Fruit fly (Drosophila melanogaster): ENCODE measurements around the gene SpdS.

SpdS gene

DNA sequence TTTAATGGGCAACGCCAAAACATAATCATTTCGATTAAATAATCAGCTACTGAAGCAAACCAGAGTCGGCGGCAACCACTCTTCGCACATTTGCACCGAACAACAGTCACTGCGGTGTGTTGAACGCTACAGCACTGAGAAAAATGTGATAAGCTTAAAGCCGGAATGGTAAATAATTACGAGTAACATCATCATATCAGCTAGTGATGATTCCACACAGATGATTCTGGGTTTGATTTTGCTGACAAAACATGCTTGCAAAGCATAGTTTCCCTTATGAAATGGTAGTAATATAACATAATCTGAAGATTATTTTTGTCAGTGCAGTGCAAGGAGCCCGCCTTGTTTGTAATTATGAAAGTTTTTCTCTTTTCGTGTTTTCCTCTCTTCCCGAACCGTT lies 33.3 kb upstream of the SpdS start (continued):
- TF ChIP-seq ss (GFP tag; optimal IDR thresholded peaks at IDR 0.05) (peak in 1 of 2 experiments; percentile 31), esn (GFP tag; optimal IDR thresholded peaks at IDR 0.05) (peak; percentile 81), CG10669 (GFP tag; optimal IDR thresholded peaks at IDR 0.05) (peak; percentile 59), CG7368 (GFP tag; optimal IDR thresholded peaks at IDR 0.05) (peak; percentile 75), Sox14 (GFP tag; optimal IDR thresholded peaks at IDR 0.05) (peak; percentile 82), CG31627 (GFP tag; optimal IDR thresholded peaks at IDR 0.05) (peak; percentile 77), Hr4 (GFP tag; optimal IDR thresholded peaks at IDR 0.05) (peak; percentile 98), fd59A (GFP tag; optimal IDR thresholded peaks at IDR 0.05) (peak; percentile 54), CG6163 (GFP tag; IDR thresholded peaks at IDR 0.05) (peak; percentile 86), CG11294 (GFP tag; IDR thresholded peaks at IDR 0.05) (peak; percentile 64; the same call in 1 of the 2 replicates), dsx (GFP tag; optimal IDR thresholded peaks at IDR 0.05; ENCODE audit: poor library complexity, severe bottlenecking) (no peak), CG34406 (GFP tag; optimal IDR thresholded peaks at IDR 0.05) (peak; percentile 73), CG6854 (GFP tag; optimal IDR thresholded peaks at IDR 0.05) (peak; percentile 39), CG32006 (GFP tag; optimal IDR thresholded peaks at IDR 0.05) (peak; percentile 96), CG9139 (GFP tag; optimal IDR thresholded peaks at IDR 0.05) (peak; percentile 14), achi (GFP tag; optimal IDR thresholded peaks at IDR 0.05) (peak; percentile 84), CG3032 (tag; optimal IDR thresholded peaks at IDR 0.05) (peak; percentile 62), fd85E (GFP tag; optimal IDR thresholded peaks at IDR 0.05) (peak; percentile 32), Lpt (GFP tag; optimal IDR thresholded peaks at IDR 0.05) (peak; percentile 92), CG8319 (GFP tag; optimal IDR thresholded peaks at IDR 0.05) (peak; percentile 61), eg (GFP tag; IDR thresholded peaks at IDR 0.05) (peak; percentile 89), CG11762 (GFP tag; optimal IDR thresholded peaks at IDR 0.05; ENCODE audit: insufficient read depth) (peak; percentile 81), Sox102F (GFP tag; optimal IDR thresholded peaks at IDR 0.05) (peak; percentile 73), OdsH (GFP tag; optimal IDR thresholded peaks at IDR 0.05) (peak; percentile 88), lz (GFP tag; optimal IDR thresholded peaks at IDR 0.05) (peak; percentile 73), Sox15 (GFP tag; optimal IDR thresholded peaks at IDR 0.05) (peak; percentile 68)

DNA sequence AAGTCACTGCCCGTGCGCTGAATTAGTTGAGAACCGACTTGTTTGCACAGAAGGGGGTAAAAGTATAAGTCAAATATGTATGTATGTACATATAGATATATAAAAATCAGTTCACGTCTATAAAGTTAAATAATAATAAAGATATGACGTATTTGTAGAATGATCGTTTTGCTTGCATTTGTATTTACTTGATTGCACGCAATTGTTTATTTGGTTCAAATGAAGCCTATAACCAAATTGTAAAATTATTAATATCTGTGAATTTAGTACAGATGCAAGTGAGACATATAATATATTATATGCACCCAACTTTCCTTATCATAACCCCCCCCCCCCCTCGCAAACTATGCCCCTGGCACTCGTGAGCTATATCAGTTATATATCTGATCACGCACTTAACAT lies 30.9 kb upstream of the SpdS start:
- peak; percentile 4 for TF ChIP-seq acj6 (GFP tag; optimal IDR thresholded peaks at IDR 0.05)
- TF ChIP-seq Hr38 (GFP tag; optimal IDR thresholded peaks at IDR 0.05), result no peak
- peak; percentile 4 for TF ChIP-seq CG7368 (GFP tag; optimal IDR thresholded peaks at IDR 0.05)
- TF ChIP-seq Sox14 (GFP tag; optimal IDR thresholded peaks at IDR 0.05), result no peak
- peak; percentile 50 for TF ChIP-seq OdsH (GFP tag; optimal IDR thresholded peaks at IDR 0.05)
- peak; percentile 46 for TF ChIP-seq CG10669 (GFP tag; optimal IDR thresholded peaks at IDR 0.05)
- TF ChIP-seq CG6808 (GFP tag; optimal IDR thresholded peaks at IDR 0.05), result peak; percentile 56
- peak; percentile 31 for TF ChIP-seq CG8319 (GFP tag; optimal IDR thresholded peaks at IDR 0.05)
- TF ChIP-seq cyc (GFP tag; optimal IDR thresholded peaks at IDR 0.05), result no peak
- peak; percentile 8 for TF ChIP-seq pdm3 (GFP tag; optimal IDR thresholded peaks at IDR 0.05)
- peak; percentile 17 for TF ChIP-seq CG32006 (GFP tag; optimal IDR thresholded peaks at IDR 0.05)
- TF ChIP-seq CG6792 (GFP tag; optimal IDR thresholded peaks at IDR 0.05), result peak; percentile 39
- TF ChIP-seq CG6163 (GFP tag; IDR thresholded peaks at IDR 0.05), result peak; percentile 59; the same call in 1 of the 3 replicates
- no peak for TF ChIP-seq Blimp-1 (GFP tag; optimal IDR thresholded peaks at IDR 0.05)
- peak; percentile 52 for TF ChIP-seq achi (GFP tag; optimal IDR thresholded peaks at IDR 0.05)
- TF ChIP-seq CG3919 (GFP tag; optimal IDR thresholded peaks at IDR 0.05), result peak; percentile 45
- TF ChIP-seq salr (GFP tag; optimal IDR thresholded peaks at IDR 0.05), result no peak
- 0 out of 3 replicates have a peak, but pooled peaks have one; percentile 29 for TF ChIP-seq eg (GFP tag; IDR thresholded peaks at IDR 0.05)
- peak; percentile 72 for TF ChIP-seq svp (GFP tag)
- TF ChIP-seq fd85E (GFP tag; optimal IDR thresholded peaks at IDR 0.05), result no peak
- TF ChIP-seq CG1621 (tag; optimal IDR thresholded peaks at IDR 0.05), result peak; percentile 26
- peak; percentile 51 for TF ChIP-seq CG9139 (GFP tag; optimal IDR thresholded peaks at IDR 0.05)
- TF ChIP-seq fd59A (GFP tag; optimal IDR thresholded peaks at IDR 0.05), result peak; percentile 18
- peak; percentile 84 for TF ChIP-seq Eip78C (GFP tag)
- peak; percentile 42 for TF ChIP-seq CG11762 (GFP tag; optimal IDR thresholded peaks at IDR 0.05; ENCODE audit: insufficient read depth)
- TF ChIP-seq Lpt (GFP tag; optimal IDR thresholded peaks at IDR 0.05), result no peak
- TF ChIP-seq lz (GFP tag; optimal IDR thresholded peaks at IDR 0.05), result no peak
- TF ChIP-seq dsx (GFP tag; optimal IDR thresholded peaks at IDR 0.05; ENCODE audit: poor library complexity, severe bottlenecking), result peak; percentile 57
- peak; percentile 47 for TF ChIP-seq CG34406 (GFP tag; optimal IDR thresholded peaks at IDR 0.05)
- TF ChIP-seq spab (GFP tag; optimal IDR thresholded peaks at IDR 0.05), result peak; percentile 39
- peak; percentile 83 for TF ChIP-seq fkh (GFP tag; optimal IDR thresholded peaks at IDR 0.05)
- TF ChIP-seq Eip93F (GFP tag; optimal IDR thresholded peaks at IDR 0.05), result no peak
- peak; percentile 44 for TF ChIP-seq CG8632 (GFP tag; optimal IDR thresholded peaks at IDR 0.05)
- no peak for TF ChIP-seq dac (GFP tag; optimal IDR thresholded peaks at IDR 0.05)
- peak; percentile 4 for TF ChIP-seq esn (GFP tag; optimal IDR thresholded peaks at IDR 0.05)
- no peak for TF ChIP-seq CG8119 (GFP tag; IDR thresholded peaks at IDR 0.05)
- peak; percentile 27 for TF ChIP-seq Sox102F (GFP tag; optimal IDR thresholded peaks at IDR 0.05)
- TF ChIP-seq CG4318 (GFP tag; optimal IDR thresholded peaks at IDR 0.05), result no peak
- TF ChIP-seq CG10631 (GFP tag; optimal IDR thresholded peaks at IDR 0.05), result peak; percentile 41

Data from whole organism, prepupa.